Worm (Caenorhabditis elegans) whole organism, L3 larva: ENCODE results near the gene F58E1.13.

ENCODE experiments used
- jun-1 ChIP-seq: fragments of 150-350 bp; optimal IDR thresholded peaks from 2 replicates; lab custom pipeline; 2014; ENCODE audit warnings: missing biosample characterization, missing genetic modification reagents, missing genetic modification characterization
- nhr-28 ChIP-seq: fragments of 150-350 bp; optimal IDR thresholded peaks from 2 replicates; lab custom pipeline; 2014; ENCODE audit warnings: missing biosample characterization, missing genetic modification characterization
- nhr-67 ChIP-seq: fragments of 150-350 bp; optimal IDR thresholded peaks from 2 replicates; lab custom pipeline; 2014; ENCODE audit warnings: missing biosample characterization, missing genetic modification characterization
- pha-4 ChIP-seq: fragments of 150-350 bp; optimal IDR thresholded peaks from 2 replicates; lab custom pipeline; 2014; ENCODE audit warnings: missing biosample characterization, missing genetic modification reagents, missing genetic modification characterization
- pqm-1 ChIP-seq: fragments of 150-350 bp; optimal IDR thresholded peaks from 2 replicates; lab custom pipeline; 2017; ENCODE audit warnings: missing biosample characterization, missing genetic modification characterization, inconsistent platforms
- snpc-4 ChIP-seq: fragments of 150-350 bp; optimal IDR thresholded peaks from 2 replicates; lab custom pipeline; 2014; ENCODE audit warnings: missing biosample characterization, missing genetic modification characterization
- ztf-11 ChIP-seq: fragments of 150-350 bp; optimal IDR thresholded peaks from 2 replicates; lab custom pipeline; 2014; ENCODE audit warnings: missing biosample characterization, missing genetic modification characterization

DNA sequence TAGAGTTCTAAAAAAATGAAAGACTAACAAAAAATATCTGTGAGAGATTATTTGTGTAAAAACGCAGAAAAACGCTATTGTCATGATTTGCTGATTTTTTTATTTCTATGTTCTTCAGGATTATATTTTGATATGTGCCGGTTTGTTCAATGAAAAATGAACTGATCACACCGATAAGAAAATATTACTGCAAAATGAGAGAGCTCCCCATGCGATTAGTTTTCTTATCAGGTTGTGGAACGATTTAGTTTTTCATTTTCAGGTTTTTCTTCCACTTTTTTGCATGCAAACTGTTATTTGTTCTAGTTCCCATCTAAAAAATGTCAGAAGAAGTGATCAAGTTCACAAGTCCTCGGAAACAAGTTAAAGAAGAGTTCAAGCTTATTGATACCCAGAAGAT, 32.6 kb upstream of the F58E1.13 start, which contains the start of gene btb-9:
- TF ChIP-seq ztf-11 (tag; lab: Kevin White, UChicago) (no peak), pha-4 (tag; lab: Kevin White, UChicago) (no peak), pqm-1 (tag; lab: Kevin White, UChicago) (peak; percentile 89), nhr-28 (tag; lab: Kevin White, UChicago) (no peak), nhr-67 (tag; lab: Kevin White, UChicago) (no peak), jun-1 (tag; lab: Kevin White, UChicago) (no peak), snpc-4 (no peak)
